Worm (Caenorhabditis elegans) whole organism, L3 larva: ENCODE data around the gene C13F10.7.

Experiments used
- ZK546.5 ChIP-seq: sonication (generic microtip); optimal IDR thresholded peaks from 2 replicates; lab custom pipeline; 2017; ENCODE audit warnings: missing biosample characterization, missing genetic modification characterization
- daf-12 ChIP-seq: fragments of 150-350 bp; optimal IDR thresholded peaks from 2 replicates; lab custom pipeline; 2014; ENCODE audit warnings: missing biosample characterization, missing genetic modification reagents, missing genetic modification characterization
- egl-27 ChIP-seq: sonication (generic microtip); optimal IDR thresholded peaks from 4 replicates; lab custom pipeline; 2017; ENCODE audit warnings: missing biosample characterization, missing genetic modification reagents, missing genetic modification characterization
- lin-15B ChIP-seq: fragments of 150-350 bp; optimal IDR thresholded peaks from 2 replicates; lab custom pipeline; 2014; ENCODE audit warnings: missing biosample characterization, missing genetic modification characterization
- nhr-12 ChIP-seq: fragments of 150-350 bp; optimal IDR thresholded peaks from 2 replicates; lab custom pipeline; 2014; ENCODE audit warnings: missing biosample characterization, missing genetic modification characterization
- nhr-77 ChIP-seq: fragments of 150-350 bp; optimal IDR thresholded peaks from 2 replicates; lab custom pipeline; 2014; ENCODE audit warnings: missing biosample characterization, missing genetic modification characterization
- pqm-1 ChIP-seq: fragments of 150-350 bp; optimal IDR thresholded peaks from 2 replicates; lab custom pipeline; 2017; ENCODE audit warnings: missing biosample characterization, missing genetic modification characterization, inconsistent platforms
- snpc-4 ChIP-seq: fragments of 150-350 bp; optimal IDR thresholded peaks from 2 replicates; lab custom pipeline; 2014; ENCODE audit warnings: missing biosample characterization, missing genetic modification characterization
- tbx-2 ChIP-seq: sonication (generic microtip); optimal IDR thresholded peaks from 2 replicates; lab custom pipeline; 2016; ENCODE audit warnings: mild to moderate bottlenecking, missing genetic modification characterization, missing compliant biosample characterization
- unc-39 ChIP-seq: sonication (generic microtip); optimal IDR thresholded peaks from 4 replicates; lab custom pipeline; 2017; ENCODE audit warnings: missing biosample characterization, missing genetic modification characterization
- unc-62 ChIP-seq: fragments of 150-350 bp; sonication (generic microtip); optimal IDR thresholded peaks from 4 replicates; lab custom pipeline; 2014; ENCODE audit warnings: missing biosample characterization, missing genetic modification reagents, missing genetic modification characterization

DNA sequence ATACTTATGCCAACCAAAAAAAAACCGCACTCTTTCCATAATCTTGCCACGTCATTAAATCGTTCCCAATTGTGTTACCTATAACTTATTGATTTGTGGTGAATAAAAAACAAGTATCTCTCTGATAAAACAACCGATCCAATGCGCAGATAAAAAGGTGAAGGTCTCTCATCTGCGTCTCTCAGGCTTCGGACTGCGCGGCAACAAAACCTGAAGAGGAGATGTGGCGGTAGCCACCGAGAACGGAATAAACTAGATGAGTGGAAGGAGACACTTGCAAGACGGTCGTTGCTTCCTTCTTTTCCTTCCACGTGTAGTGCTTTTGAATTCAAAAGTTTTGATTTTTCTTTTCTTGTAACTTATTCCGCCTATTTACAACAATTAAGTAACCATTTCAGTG lies 1.9 kb upstream of the C13F10.7 start, which contains the start of gene fkb-3:
- no peak for TF ChIP-seq nhr-12 (tag; lab: Kevin White, UChicago)
- TF ChIP-seq unc-39: no peak
- TF ChIP-seq lin-15B (tag; lab: Kevin White, UChicago): peak; percentile 3
- no peak for TF ChIP-seq unc-62
- no peak for TF ChIP-seq pqm-1 (tag; lab: Kevin White, UChicago)
- no peak for TF ChIP-seq daf-12
- TF ChIP-seq nhr-77 (tag; lab: Kevin White, UChicago): no peak
- TF ChIP-seq ZK546.5 (tag; lab: Kevin White, UChicago): no peak
- no peak for TF ChIP-seq tbx-2
- no peak for TF ChIP-seq egl-27 (tag; lab: Kevin White, UChicago)
- no peak for TF ChIP-seq snpc-4 (tag; lab: Kevin White, UChicago)
